Worm (Caenorhabditis elegans) whole organism, L1 larva: ENCODE measurements around the gene let-268.

ENCODE experiments used
- F16B12.6 ChIP-seq: fragments of 150-350 bp; optimal IDR thresholded peaks from 2 replicates; lab custom pipeline; 2014; ENCODE audit warnings: missing biosample characterization, missing genetic modification characterization
- aly-2 ChIP-seq: fragments of 150-350 bp; optimal IDR thresholded peaks from 2 replicates; lab custom pipeline; 2014; ENCODE audit warnings: missing biosample characterization, missing genetic modification characterization
- ama-1 ChIP-seq: fragments of 150-350 bp; optimal IDR thresholded peaks from 2 replicates; lab custom pipeline; 2014
- dsc-1 ChIP-seq: sonication (generic microtip); optimal IDR thresholded peaks from 2 replicates; lab custom pipeline; 2016; ENCODE audit warnings: mild to moderate bottlenecking, missing genetic modification characterization, missing compliant biosample characterization
- egl-13 ChIP-seq: sonication (generic microtip); optimal IDR thresholded peaks from 2 replicates; lab custom pipeline; 2016; ENCODE audit warnings: missing genotype, missing genetic modification reagents, missing genetic modification characterization, missing compliant biosample characterization
- elt-3 ChIP-seq, 6 experiments: fragments of 150-350 bp in 1 of 6; sonication (generic microtip); optimal IDR thresholded peaks; 2 replicates each; lab custom pipeline; 2017 to 2018; ENCODE audit warnings: missing biosample characterization in 6 of 6, missing genetic modification characterization in 6 of 6, inconsistent platforms in 1 of 6
- hlh-4 ChIP-seq: sonication (generic microtip); optimal IDR thresholded peaks from 2 replicates; lab custom pipeline; 2016; ENCODE audit warnings: mild to moderate bottlenecking, missing genetic modification characterization, missing compliant biosample characterization
- lin-39 ChIP-seq: fragments of 150-350 bp; optimal IDR thresholded peaks from 2 replicates; lab custom pipeline; 2014; ENCODE audit warnings: missing biosample characterization, missing genetic modification reagents, missing genetic modification characterization
- lir-3 ChIP-seq: sonication (generic microtip); optimal IDR thresholded peaks from 2 replicates; lab custom pipeline; 2016; ENCODE audit warnings: mild to moderate bottlenecking, missing genetic modification characterization, moderate library complexity, missing compliant biosample characterization; ENCODE audit not compliant: poor library complexity
- unc-130 ChIP-seq: fragments of 150-350 bp; optimal IDR thresholded peaks from 2 replicates; lab custom pipeline; 2017; ENCODE audit warnings: missing biosample characterization, missing genetic modification characterization, inconsistent platforms
- zag-1 ChIP-seq: fragments of 150-350 bp; optimal IDR thresholded peaks from 2 replicates; lab custom pipeline; 2014; ENCODE audit warnings: missing biosample characterization, missing genetic modification characterization

ce11 chrII:10028195-10028594 lies 11.6 kb downstream of the let-268 start, which contains the start of gene F52H3.6:
- TF ChIP-seq elt-3 (tag; optimal IDR thresholded peaks at IDR 0.05; lab: Kevin White, UChicago) (no peak), lir-3 (tag; lab: Kevin White, UChicago) (no peak), unc-130 (tag; lab: Kevin White, UChicago) (no peak), hlh-4 (tag; lab: Kevin White, UChicago) (no peak), zag-1 (no peak), dsc-1 (no peak), ama-1 (lab: Kevin White, UChicago) (no peak), lin-39 (tag; lab: Kevin White, UChicago) (no peak), F16B12.6 (tag; lab: Kevin White, UChicago) (no peak), egl-13 (no peak), aly-2 (no peak)
